Fruit fly (Drosophila melanogaster) whole organism, embryonic: Measurements from ENCODE around the gene Cyt-c-p.

ENCODE experiments used
- Atf-2 ChIP-seq: fragments of 200-800 bp; sonication (Bioruptor generic); optimal IDR thresholded peaks from 2 replicates; lab custom pipeline; 2016; ENCODE audit warnings: missing biosample characterization, missing genetic modification characterization
- CG10321 ChIP-seq: fragments of 200-800 bp; sonication (Bioruptor generic); IDR thresholded peaks from 2 replicates; pipeline ENCODE4 v1.3.6; 2022; ENCODE audit warnings: missing biosample characterization, missing genetic modification characterization
- CG11456 ChIP-seq: fragments of 200-800 bp; sonication (Bioruptor generic); IDR thresholded peaks from 3 replicates; pipeline ENCODE4 v1.3.6; 2022; ENCODE audit warnings: missing biosample characterization, missing genetic modification characterization
- CG13296 ChIP-seq: fragments of 200-800 bp; sonication (Bioruptor generic); optimal IDR thresholded peaks from 3 replicates; lab custom pipeline; 2018; ENCODE audit warnings: missing biosample characterization, mild to moderate bottlenecking, missing genetic modification characterization
- CG15073 ChIP-seq: fragments of 200-800 bp; sonication (Bioruptor generic); optimal IDR thresholded peaks from 2 replicates; lab custom pipeline; 2016; ENCODE audit warnings: missing biosample characterization, missing genetic modification characterization
- CG16815 ChIP-seq: fragments of 200-800 bp; sonication (Bioruptor generic); optimal IDR thresholded peaks from 3 replicates; lab custom pipeline; 2017; ENCODE audit warnings: missing biosample characterization, mild to moderate bottlenecking, missing genetic modification characterization
- CG17802 ChIP-seq: fragments of 200-800 bp; sonication (Bioruptor generic); optimal IDR thresholded peaks from 2 replicates; lab custom pipeline; 2018; ENCODE audit warnings: missing biosample characterization, mild to moderate bottlenecking, missing genetic modification characterization, moderate library complexity
- CG2712 ChIP-seq: fragments of 200-800 bp; optimal IDR thresholded peaks from 3 replicates; lab custom pipeline; 2019; ENCODE audit warnings: missing biosample characterization, mild to moderate bottlenecking, missing genetic modification characterization, moderate library complexity
- CG31365 ChIP-seq: fragments of 200-800 bp; sonication (Bioruptor generic); optimal IDR thresholded peaks from 2 replicates; lab custom pipeline; 2018; ENCODE audit warnings: missing biosample characterization, mild to moderate bottlenecking, missing genetic modification characterization
- CG34224 ChIP-seq: fragments of 200-800 bp; sonication (Bioruptor generic); IDR thresholded peaks from 3 replicates; pipeline ENCODE4 v1.3.6; 2022; ENCODE audit warnings: missing biosample characterization, missing genetic modification characterization; ENCODE audit not compliant: partially characterized antibody
- CG3847 ChIP-seq: fragments of 200-800 bp; sonication (Bioruptor generic); IDR thresholded peaks from 2 replicates; pipeline ENCODE4 v1.3.6; 2022; ENCODE audit warnings: missing biosample characterization, missing genetic modification characterization
- CG4328 ChIP-seq: fragments of 200-800 bp; sonication (Bioruptor generic); optimal IDR thresholded peaks from 3 replicates; lab custom pipeline; 2017; ENCODE audit warnings: missing biosample characterization, missing genetic modification reagents, missing genetic modification characterization
- CG6765 ChIP-seq: fragments of 200-800 bp; sonication (Bioruptor generic); optimal IDR thresholded peaks from 3 replicates; lab custom pipeline; 2017; ENCODE audit warnings: missing biosample characterization, mild to moderate bottlenecking, missing genetic modification characterization
- CG7963 ChIP-seq: fragments of 200-800 bp; sonication (Bioruptor generic); IDR thresholded peaks from 3 replicates; pipeline ENCODE4 v1.3.6; 2022; ENCODE audit warnings: missing biosample characterization, missing genetic modification characterization; ENCODE audit not compliant: partially characterized antibody
- CG8089 ChIP-seq: fragments of 200-800 bp; sonication (Bioruptor generic); optimal IDR thresholded peaks from 3 replicates; lab custom pipeline; 2016; ENCODE audit warnings: missing biosample characterization, missing genetic modification characterization
- CG9727 ChIP-seq: fragments of 200-800 bp; sonication (Bioruptor generic); optimal IDR thresholded peaks from 3 replicates; lab custom pipeline; 2017; ENCODE audit warnings: missing biosample characterization, mild to moderate bottlenecking, missing genetic modification characterization
- CG9932 ChIP-seq: fragments of 200-800 bp; sonication (Bioruptor generic); IDR thresholded peaks from 2 replicates; pipeline ENCODE4 v1.3.6; 2022; ENCODE audit warnings: missing biosample characterization, missing genetic modification characterization
- Dll ChIP-seq: fragments of 200-800 bp; sonication (Bioruptor generic); IDR thresholded peaks from 4 replicates; pipeline ENCODE4 v1.3.6; 2022; ENCODE audit warnings: missing biosample characterization, missing genetic modification characterization; ENCODE audit not compliant: partially characterized antibody
- Elba2 ChIP-seq: fragments of 200-800 bp; sonication (Bioruptor generic); optimal IDR thresholded peaks from 3 replicates; lab custom pipeline; 2016; ENCODE audit warnings: missing biosample characterization, missing genetic modification characterization
- Fer3 ChIP-seq: fragments of 200-800 bp; sonication (Bioruptor generic); optimal IDR thresholded peaks from 2 replicates; lab custom pipeline; 2018; ENCODE audit warnings: missing biosample characterization, mild to moderate bottlenecking, missing genetic modification characterization, moderate library complexity
- Hr3 ChIP-seq: fragments of 200-800 bp; sonication (Bioruptor generic); optimal IDR thresholded peaks from 3 replicates; lab custom pipeline; 2016; ENCODE audit warnings: missing biosample characterization, missing genetic modification characterization
- Mad ChIP-seq: fragments of 200-800 bp; sonication (Bioruptor generic); optimal IDR thresholded peaks from 2 replicates; lab custom pipeline; 2016; ENCODE audit warnings: missing biosample characterization, missing genetic modification characterization
- Max ChIP-seq: fragments of 200-800 bp; sonication (Bioruptor generic); optimal IDR thresholded peaks from 2 replicates; lab custom pipeline; 2016; ENCODE audit warnings: missing biosample characterization, mild to moderate bottlenecking, missing genetic modification characterization
- Ssrp ChIP-seq: fragments of 200-800 bp; sonication (Bioruptor generic); optimal IDR thresholded peaks from 2 replicates; lab custom pipeline; 2018; ENCODE audit warnings: missing biosample characterization, mild to moderate bottlenecking, missing genetic modification characterization, moderate library complexity
- abd-A ChIP-seq: fragments of 200-800 bp; sonication (Bioruptor generic); optimal IDR thresholded peaks from 3 replicates; lab custom pipeline; 2019; ENCODE audit warnings: missing biosample characterization, mild to moderate bottlenecking, missing genetic modification characterization, moderate library complexity
- ap ChIP-seq: fragments of 200-800 bp; sonication (Bioruptor generic); IDR thresholded peaks from 2 replicates; pipeline ENCODE4 v1.3.6; 2022; ENCODE audit warnings: missing biosample characterization, missing genetic modification characterization
- az2 ChIP-seq: fragments of 200-800 bp; sonication (Bioruptor generic); optimal IDR thresholded peaks from 3 replicates; lab custom pipeline; 2016; ENCODE audit warnings: missing biosample characterization, missing genetic modification characterization
- caup ChIP-seq: fragments of 200-800 bp; sonication (Bioruptor generic); optimal IDR thresholded peaks from 3 replicates; lab custom pipeline; 2017; ENCODE audit warnings: missing biosample characterization, mild to moderate bottlenecking, missing genetic modification characterization, moderate library complexity; ENCODE audit not compliant: severe bottlenecking
- cg ChIP-seq: fragments of 200-800 bp; sonication (Bioruptor generic); optimal IDR thresholded peaks from 3 replicates; lab custom pipeline; 2019; ENCODE audit warnings: missing biosample characterization, mild to moderate bottlenecking, missing genetic modification characterization, moderate library complexity
- chinmo ChIP-seq: fragments of 200-800 bp; sonication (Bioruptor generic); IDR thresholded peaks from 4 replicates; pipeline ENCODE4 v1.3.6; 2022; ENCODE audit warnings: missing biosample characterization, missing genetic modification characterization; ENCODE audit not compliant: partially characterized antibody
- chm ChIP-seq: fragments of 200-800 bp; sonication (Bioruptor generic); IDR thresholded peaks from 2 replicates; pipeline ENCODE4 v1.3.6; 2022; ENCODE audit warnings: missing biosample characterization, missing genetic modification characterization
- crol ChIP-seq: fragments of 200-800 bp; sonication (Bioruptor generic); IDR thresholded peaks from 2 replicates; pipeline ENCODE4 v1.3.6; 2022; ENCODE audit warnings: missing biosample characterization, missing genetic modification characterization
- fd96Cb ChIP-seq: fragments of 200-800 bp; sonication (Bioruptor generic); optimal IDR thresholded peaks from 2 replicates; lab custom pipeline; 2018; ENCODE audit warnings: missing biosample characterization, mild to moderate bottlenecking, missing genetic modification characterization, moderate library complexity
- fru ChIP-seq: fragments of >200 bp; optimal IDR thresholded peaks from 2 replicates; lab custom pipeline; 2017
- gro ChIP-seq: fragments of 200-800 bp; sonication (Bioruptor generic); optimal IDR thresholded peaks from 2 replicates; lab custom pipeline; 2016; ENCODE audit warnings: missing biosample characterization, missing genetic modification characterization
- h ChIP-seq: fragments of >200 bp; optimal IDR thresholded peaks from 2 replicates; lab custom pipeline; 2017
- her ChIP-seq: fragments of 200-800 bp; sonication (Bioruptor generic); optimal IDR thresholded peaks from 2 replicates; lab custom pipeline; 2016; ENCODE audit warnings: missing biosample characterization, missing genetic modification characterization
- kni ChIP-seq: fragments of 200-800 bp; sonication (Bioruptor generic); optimal IDR thresholded peaks from 3 replicates; lab custom pipeline; 2017; ENCODE audit warnings: mild to moderate bottlenecking, missing biosample characterization, missing genetic modification reagents, missing genetic modification characterization
- lmd ChIP-seq: fragments of 200-800 bp; sonication (Bioruptor generic); IDR thresholded peaks from 2 replicates; pipeline ENCODE4 v1.3.6; 2022; ENCODE audit warnings: missing biosample characterization, missing genetic modification characterization
- oc ChIP-seq: fragments of 200-800 bp; sonication (Bioruptor generic); optimal IDR thresholded peaks from 2 replicates; lab custom pipeline; 2018; ENCODE audit warnings: missing biosample characterization, mild to moderate bottlenecking, missing genetic modification characterization, moderate library complexity
- pb ChIP-seq: fragments of 200-800 bp; sonication (Bioruptor generic); optimal IDR thresholded peaks from 3 replicates; lab custom pipeline; 2016; ENCODE audit warnings: missing biosample characterization, missing genetic modification characterization
- pzg ChIP-seq: fragments of 200-800 bp; sonication (Bioruptor generic); optimal IDR thresholded peaks from 3 replicates; lab custom pipeline; 2018; ENCODE audit warnings: missing biosample characterization, mild to moderate bottlenecking, missing genetic modification characterization, moderate library complexity
- sob ChIP-seq: fragments of 200-800 bp; sonication (Bioruptor generic); IDR thresholded peaks from 2 replicates; pipeline ENCODE4 v1.3.6; 2022; ENCODE audit warnings: missing biosample characterization, missing genetic modification characterization
- sr ChIP-seq: fragments of 200-800 bp; sonication (Bioruptor generic); IDR thresholded peaks from 3 replicates; pipeline ENCODE4 v1.3.6; 2022; ENCODE audit warnings: missing biosample characterization, missing genetic modification characterization
- tap ChIP-seq: fragments of 200-800 bp; optimal IDR thresholded peaks from 3 replicates; lab custom pipeline; 2019; ENCODE audit warnings: missing biosample characterization, mild to moderate bottlenecking, missing genetic modification characterization, moderate library complexity
- tin ChIP-seq: fragments of 200-800 bp; sonication (Bioruptor generic); optimal IDR thresholded peaks from 3 replicates; lab custom pipeline; 2016; ENCODE audit warnings: missing biosample characterization, missing genetic modification characterization
- tna ChIP-seq: fragments of 200-800 bp; sonication (Bioruptor generic); IDR thresholded peaks from 2 replicates; pipeline ENCODE4 v1.3.6; 2022; ENCODE audit warnings: missing biosample characterization, missing genetic modification characterization; ENCODE audit not compliant: partially characterized antibody
- trh ChIP-seq: fragments of 200-800 bp; sonication (Bioruptor generic); optimal IDR thresholded peaks from 2 replicates; lab custom pipeline; 2016; ENCODE audit warnings: missing biosample characterization, missing genetic modification characterization
- wek ChIP-seq: fragments of 200-800 bp; sonication (Bioruptor generic); optimal IDR thresholded peaks from 3 replicates; lab custom pipeline; 2018; ENCODE audit warnings: missing biosample characterization, mild to moderate bottlenecking, missing genetic modification characterization, moderate library complexity
- wor ChIP-seq: fragments of 200-800 bp; sonication (Bioruptor generic); IDR thresholded peaks from 2 replicates; pipeline ENCODE4 v1.3.6; 2022; ENCODE audit warnings: missing biosample characterization, missing genetic modification characterization

Cyt-c-p gene

dm6 chr2L:16743055-16743805 lies 23.5 kb downstream of the Cyt-c-p start, which contains the start of the genes LSm7 and BuGZ (continued):
- TF ChIP-seq sob (GFP tag; lab: Robert Waterston, UW) (no peak), sr (GFP tag; lab: Robert Waterston, UW) (no peak), chinmo (GFP tag; lab: Robert Waterston, UW) (0 out of 4 replicates have a peak, but pooled peaks have one; percentile 38), caup (peak; percentile 46), CG34224 (GFP tag; lab: Robert Waterston, UW) (peak; percentile 42; the same call in 2 of the 3 replicates), chm (GFP tag; lab: Robert Waterston, UW) (no peak), pzg (GFP tag; lab: Kevin White, UChicago) (peak; percentile 65), CG4328 (GFP tag; lab: Kevin White, UChicago) (no peak), CG7963 (GFP tag; lab: Robert Waterston, UW) (no peak), Elba2 (GFP tag; lab: Kevin White, UChicago) (peak; percentile 63), CG3847 (GFP tag; lab: Robert Waterston, UW) (peak; percentile 62), CG9727 (GFP tag; lab: Kevin White, UChicago) (peak; percentile 69), CG2712 (tag; lab: Kevin White, UChicago) (peak; percentile 65), Fer3 (no peak), cg (GFP tag; lab: Kevin White, UChicago) (peak; percentile 92), CG6765 (peak; percentile 19), CG13296 (GFP tag; lab: Kevin White, UChicago) (peak; percentile 35), CG8089 (GFP tag; lab: Kevin White, UChicago) (no peak), Atf-2 (no peak), Ssrp (tag; lab: Kevin White, UChicago) (no peak), CG9932 (GFP tag; lab: Robert Waterston, UW) (no peak), wor (no peak), fd96Cb (tag; lab: Kevin White, UChicago) (no peak), Max (GFP tag; lab: Kevin White, UChicago) (peak; percentile 48), kni (GFP tag; lab: Kevin White, UChicago) (no peak), CG11456 (no peak), tap (tag; lab: Kevin White, UChicago) (no peak), lmd (GFP tag; lab: Robert Waterston, UW) (no peak), CG15073 (GFP tag; lab: Kevin White, UChicago) (no peak), oc (tag; lab: Kevin White, UChicago) (no peak), ap (GFP tag; lab: Robert Waterston, UW) (no peak), trh (GFP tag; lab: Kevin White, UChicago) (no peak), gro (no peak), CG16815 (GFP tag; lab: Kevin White, UChicago) (no peak), tna (no peak), pb (GFP tag; lab: Kevin White, UChicago) (no peak), abd-A (no peak), Mad (GFP tag; lab: Kevin White, UChicago) (no peak), Hr3 (GFP tag; lab: Kevin White, UChicago) (no peak), crol (GFP tag; lab: Robert Waterston, UW) (no peak), wek (GFP tag; lab: Kevin White, UChicago) (no peak), h (no peak), fru (lab: Kevin White, UChicago) (no peak), CG17802 (tag; lab: Kevin White, UChicago) (no peak), her (GFP tag; lab: Kevin White, UChicago) (no peak), Dll (GFP tag; lab: Robert Waterston, UW) (peak; percentile 78), CG31365 (tag; lab: Kevin White, UChicago) (no peak), tin (GFP tag; lab: Kevin White, UChicago) (peak; percentile 55), CG10321 (no peak), az2 (GFP tag; lab: Kevin White, UChicago) (peak; percentile 37)
